Fruit fly (Drosophila melanogaster): ENCODE results near the gene Axn.

Gene Axn

DNA sequence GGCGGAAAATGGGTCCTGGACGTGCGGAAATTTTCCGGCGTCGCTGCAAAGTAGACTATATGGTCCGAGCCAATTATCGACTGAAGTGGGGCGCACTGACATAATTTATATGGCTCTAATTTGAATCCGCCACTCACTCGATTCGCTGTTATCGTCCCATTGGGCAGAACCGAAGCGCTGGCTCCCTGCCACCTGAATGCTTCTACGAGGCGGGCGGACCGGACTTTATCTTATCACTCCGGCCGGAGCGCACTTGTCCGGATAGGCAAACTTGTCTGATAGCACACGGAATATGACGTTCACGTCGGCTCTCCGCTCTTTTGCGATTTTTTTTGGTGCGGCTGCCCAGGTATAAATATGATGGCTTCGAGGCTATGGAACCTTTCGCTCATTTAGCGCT is 39.9 kb downstream of the Axn start (continued):
- no peak for TF ChIP-seq chn (GFP tag; optimal IDR thresholded peaks at IDR 0.05)
- 0 out of 2 replicates have a peak, but pooled peaks have one; percentile 25 for TF ChIP-seq Bgb (GFP tag; IDR thresholded peaks at IDR 0.05; ENCODE audit: partially characterized antibody)
- no peak for TF ChIP-seq Scr (GFP tag; IDR thresholded peaks at IDR 0.05; ENCODE audit: partially characterized antibody)
- TF ChIP-seq Trl (optimal IDR thresholded peaks at IDR 0.05), result peak in 1 of 2 experiments; percentile 24
- no peak for TF ChIP-seq Trl (GFP tag; optimal IDR thresholded peaks at IDR 0.05)
- TF ChIP-seq CG9876 (GFP tag; optimal IDR thresholded peaks at IDR 0.05), result no peak
- no peak for TF ChIP-seq nerfin-1 (tag; optimal IDR thresholded peaks at IDR 0.05)
- TF ChIP-seq CG10462 (GFP tag; optimal IDR thresholded peaks at IDR 0.05), result no peak
- TF ChIP-seq wor (GFP tag; IDR thresholded peaks at IDR 0.05), result no peak
- no peak for TF ChIP-seq eve (GFP tag; optimal IDR thresholded peaks at IDR 0.05)
- TF ChIP-seq CG13894 (tag; optimal IDR thresholded peaks at IDR 0.05), result no peak
- no peak for TF ChIP-seq CG6272 (GFP tag; IDR thresholded peaks at IDR 0.05)
- TF ChIP-seq CG8359 (GFP tag; optimal IDR thresholded peaks at IDR 0.05; ENCODE audit: borderline replicate concordance), result no peak
- no peak for TF ChIP-seq Six4 (GFP tag; optimal IDR thresholded peaks at IDR 0.05)
- TF ChIP-seq CG12219 (GFP tag; optimal IDR thresholded peaks at IDR 0.05), result no peak
- TF ChIP-seq dmrt11E (tag; optimal IDR thresholded peaks at IDR 0.05), result no peak
- no peak for TF ChIP-seq bowl (GFP tag; IDR thresholded peaks at IDR 0.05)
- TF ChIP-seq Oli (tag; optimal IDR thresholded peaks at IDR 0.05), result no peak
- no peak for TF ChIP-seq her (GFP tag; optimal IDR thresholded peaks at IDR 0.05)
- no peak for TF ChIP-seq croc (GFP tag; conservative IDR thresholded peaks at IDR 0.05)
- TF ChIP-seq nmo (GFP tag; optimal IDR thresholded peaks at IDR 0.05), result no peak
- TF ChIP-seq CG10543 (GFP tag; optimal IDR thresholded peaks at IDR 0.05), result peak; percentile 90
- no peak for TF ChIP-seq CG3838 (GFP tag; optimal IDR thresholded peaks at IDR 0.05)
- TF ChIP-seq CG34422 (GFP tag; IDR thresholded peaks at IDR 0.05), result no peak
- TF ChIP-seq pnt (GFP tag; optimal IDR thresholded peaks at IDR 0.05), result no peak
- no peak for TF ChIP-seq CG2129 (GFP tag; IDR thresholded peaks at IDR 0.05; ENCODE audit: partially characterized antibody)
- no peak for TF ChIP-seq Atf6 (GFP tag; IDR thresholded peaks at IDR 0.05)
- no peak for TF ChIP-seq CG11695 (GFP tag; IDR thresholded peaks at IDR 0.05)
- TF ChIP-seq CG8478 (optimal IDR thresholded peaks at IDR 0.05), result no peak
- TF ChIP-seq CG7987 (GFP tag; optimal IDR thresholded peaks at IDR 0.05), result no peak
- TF ChIP-seq caup (GFP tag; optimal IDR thresholded peaks at IDR 0.05; ENCODE audit: severe bottlenecking), result peak; percentile 1
- TF ChIP-seq CG6813 (GFP tag; optimal IDR thresholded peaks at IDR 0.05), result no peak
- TF ChIP-seq CG2120 (GFP tag; optimal IDR thresholded peaks at IDR 0.05), result no peak
- TF ChIP-seq CG3163 (GFP tag; optimal IDR thresholded peaks at IDR 0.05), result no peak
- peak; percentile 12 for TF ChIP-seq CG6854 (GFP tag; optimal IDR thresholded peaks at IDR 0.05)
- no peak for TF ChIP-seq CG12299 (tag; optimal IDR thresholded peaks at IDR 0.05)
- TF ChIP-seq CG17385 (GFP tag; optimal IDR thresholded peaks at IDR 0.05), result no peak
- no peak for TF ChIP-seq Lim3 (GFP tag; IDR thresholded peaks at IDR 0.05)
- no peak for TF ChIP-seq CG12071 (GFP tag; optimal IDR thresholded peaks at IDR 0.05)
- TF ChIP-seq Sin3A (optimal IDR thresholded peaks at IDR 0.05), result no peak
- TF ChIP-seq CG12769 (tag; optimal IDR thresholded peaks at IDR 0.05), result no peak
- no peak for TF ChIP-seq ewg (GFP tag; optimal IDR thresholded peaks at IDR 0.05)
- TF ChIP-seq gt (GFP tag; IDR thresholded peaks at IDR 0.05), result no peak
- peak; percentile 23; the same call in 1 of the 2 replicates for TF ChIP-seq CG32532 (GFP tag; IDR thresholded peaks at IDR 0.05)
- TF ChIP-seq CG10147 (GFP tag; optimal IDR thresholded peaks at IDR 0.05), result no peak
- TF ChIP-seq CG14860 (GFP tag; IDR thresholded peaks at IDR 0.05; ENCODE audit: partially characterized antibody), result no peak
- peak; percentile 10; the same call in 1 of the 2 replicates for TF ChIP-seq CG5953 (GFP tag; IDR thresholded peaks at IDR 0.05)
- no peak for TF ChIP-seq ase (GFP tag; IDR thresholded peaks at IDR 0.05)
- TF ChIP-seq ci (GFP tag; IDR thresholded peaks at IDR 0.05), result no peak
- TF ChIP-seq CG6254 (GFP tag; optimal IDR thresholded peaks at IDR 0.05), result no peak
- TF ChIP-seq CG8290 (GFP tag; optimal IDR thresholded peaks at IDR 0.05), result no peak
- TF ChIP-seq CG8290 (tag; optimal IDR thresholded peaks at IDR 0.05), result peak in 1 of 2 experiments; percentile 22
- no peak for TF ChIP-seq CG10959 (GFP tag; IDR thresholded peaks at IDR 0.05)

Data from whole organism, embryonic.